Fruit fly (Drosophila melanogaster) whole organism, prepupa: ENCODE data around the gene CG7920.

Experiments
- CG10631 ChIP-seq: fragments of 200-800 bp; sonication (Bioruptor generic); optimal IDR thresholded peaks from 2 replicates; lab custom pipeline; 2016; ENCODE audit warnings: missing biosample characterization, missing genetic modification characterization
- CG11294 ChIP-seq: fragments of 200-800 bp; sonication (Bioruptor generic); IDR thresholded peaks from 2 replicates; pipeline ENCODE4 v1.3.6; 2022; ENCODE audit warnings: missing biosample characterization, missing genetic modification characterization
- CG11762 ChIP-seq: fragments of 200-800 bp; sonication (Bioruptor generic); optimal IDR thresholded peaks from 3 replicates; lab custom pipeline; 2016; ENCODE audit warnings: missing biosample characterization, missing genetic modification characterization; ENCODE audit not compliant: insufficient read depth
- CG15336 ChIP-seq: fragments of 200-800 bp; sonication (Bioruptor generic); IDR thresholded peaks from 2 replicates; pipeline ENCODE4 v1.3.6; 2022; ENCODE audit warnings: missing biosample characterization, missing genetic modification characterization
- CG1621 ChIP-seq: fragments of 200-800 bp; sonication (Bioruptor generic); optimal IDR thresholded peaks from 3 replicates; lab custom pipeline; 2018; ENCODE audit warnings: missing biosample characterization, mild to moderate bottlenecking, missing genetic modification characterization
- CG16779 ChIP-seq: fragments of 200-800 bp; sonication (Bioruptor generic); optimal IDR thresholded peaks from 3 replicates; lab custom pipeline; 2017; ENCODE audit warnings: missing biosample characterization, mild to moderate bottlenecking, missing genetic modification characterization
- CG3032 ChIP-seq: fragments of 200-800 bp; optimal IDR thresholded peaks from 2 replicates; lab custom pipeline; 2019; ENCODE audit warnings: missing biosample characterization, mild to moderate bottlenecking, missing genetic modification characterization, moderate library complexity
- CG31627 ChIP-seq: fragments of 200-800 bp; sonication (Bioruptor generic); optimal IDR thresholded peaks from 3 replicates; lab custom pipeline; 2016; ENCODE audit warnings: missing biosample characterization, missing genetic modification characterization
- CG32006 ChIP-seq: fragments of 200-800 bp; sonication (Bioruptor generic); optimal IDR thresholded peaks from 3 replicates; lab custom pipeline; 2017; ENCODE audit warnings: missing biosample characterization, mild to moderate bottlenecking, missing genetic modification characterization
- CG34406 ChIP-seq: fragments of 200-800 bp; sonication (Bioruptor generic); optimal IDR thresholded peaks from 3 replicates; lab custom pipeline; 2016; ENCODE audit warnings: missing biosample characterization, missing genetic modification characterization
- CG3919 ChIP-seq: fragments of 200-800 bp; sonication (Bioruptor generic); optimal IDR thresholded peaks from 3 replicates; lab custom pipeline; 2016; ENCODE audit warnings: missing biosample characterization, missing genetic modification characterization
- CG4318 ChIP-seq: fragments of 200-800 bp; sonication (Bioruptor generic); optimal IDR thresholded peaks from 3 replicates; lab custom pipeline; 2017; ENCODE audit warnings: missing biosample characterization, mild to moderate bottlenecking, missing genetic modification characterization
- CG6163 ChIP-seq: fragments of 200-800 bp; sonication (Bioruptor generic); IDR thresholded peaks from 3 replicates; pipeline ENCODE4 v1.3.6; 2022; ENCODE audit warnings: missing biosample characterization, missing genetic modification characterization
- CG6276 ChIP-seq: fragments of 200-800 bp; sonication (Bioruptor generic); optimal IDR thresholded peaks from 2 replicates; lab custom pipeline; 2017; ENCODE audit warnings: missing biosample characterization, mild to moderate bottlenecking, missing genetic modification characterization
- CG6792 ChIP-seq: fragments of 200-800 bp; sonication (Bioruptor generic); optimal IDR thresholded peaks from 3 replicates; lab custom pipeline; 2016; ENCODE audit warnings: missing biosample characterization, missing genetic modification characterization
- CG6808 ChIP-seq: fragments of 200-800 bp; sonication (Bioruptor generic); optimal IDR thresholded peaks from 3 replicates; lab custom pipeline; 2017; ENCODE audit warnings: missing biosample characterization, missing genetic modification characterization, mild to moderate bottlenecking, moderate library complexity, missing genetic modification reagents
- CG7368 ChIP-seq: fragments of 200-800 bp; sonication (Bioruptor generic); optimal IDR thresholded peaks from 3 replicates; lab custom pipeline; 2016; ENCODE audit warnings: missing biosample characterization, missing genetic modification characterization
- CG9139 ChIP-seq: fragments of 200-800 bp; sonication (Bioruptor generic); optimal IDR thresholded peaks from 3 replicates; lab custom pipeline; 2017; ENCODE audit warnings: missing biosample characterization, mild to moderate bottlenecking, missing genetic modification characterization
- Eip75B ChIP-seq: fragments of 200-800 bp; sonication (Bioruptor generic); optimal IDR thresholded peaks from 3 replicates; lab custom pipeline; 2016; ENCODE audit warnings: missing biosample characterization, missing genetic modification characterization
- Ets21C ChIP-seq: fragments of 200-800 bp; sonication (Bioruptor generic); optimal IDR thresholded peaks from 3 replicates; lab custom pipeline; 2016; ENCODE audit warnings: missing biosample characterization, missing genetic modification characterization
- Ets96B ChIP-seq: fragments of 200-800 bp; optimal IDR thresholded peaks from 2 replicates; lab custom pipeline; 2019; ENCODE audit warnings: missing biosample characterization, mild to moderate bottlenecking, missing genetic modification characterization, moderate library complexity
- Gug ChIP-seq: fragments of 200-800 bp; sonication (Bioruptor generic); IDR thresholded peaks from 2 replicates; pipeline ENCODE4 v1.3.6; 2022; ENCODE audit warnings: missing biosample characterization, missing genetic modification characterization
- Hr38 ChIP-seq: sonication (Bioruptor generic); optimal IDR thresholded peaks from 2 replicates; lab custom pipeline; 2016; ENCODE audit warnings: missing biosample characterization, missing genetic modification characterization
- Hr39 ChIP-seq: fragments of 200-800 bp; sonication (Bioruptor generic); optimal IDR thresholded peaks from 2 replicates; lab custom pipeline; 2016; ENCODE audit warnings: missing biosample characterization, missing genetic modification characterization
- Hr4 ChIP-seq: fragments of 200-800 bp; sonication (Bioruptor generic); optimal IDR thresholded peaks from 3 replicates; lab custom pipeline; 2016; ENCODE audit warnings: missing biosample characterization, missing genetic modification characterization
- Lpt ChIP-seq: fragments of 200-800 bp; sonication (Bioruptor generic); optimal IDR thresholded peaks from 3 replicates; lab custom pipeline; 2016; ENCODE audit warnings: missing biosample characterization, missing genetic modification characterization
- Met ChIP-seq: fragments of 200-800 bp; sonication (Bioruptor generic); optimal IDR thresholded peaks from 3 replicates; lab custom pipeline; 2016; ENCODE audit warnings: missing biosample characterization, missing genetic modification characterization
- OdsH ChIP-seq: fragments of 200-800 bp; sonication (Bioruptor generic); optimal IDR thresholded peaks from 3 replicates; lab custom pipeline; 2016; ENCODE audit warnings: missing biosample characterization, missing genetic modification characterization
- Smox ChIP-seq: fragments of 200-800 bp; sonication (Bioruptor generic); optimal IDR thresholded peaks from 3 replicates; lab custom pipeline; 2016; ENCODE audit warnings: missing biosample characterization, missing genetic modification characterization
- Sox14 ChIP-seq: fragments of 200-800 bp; sonication (Bioruptor generic); optimal IDR thresholded peaks from 3 replicates; lab custom pipeline; 2016; ENCODE audit warnings: missing biosample characterization, missing genetic modification characterization
- Sox15 ChIP-seq: fragments of 200-800 bp; sonication (Bioruptor generic); optimal IDR thresholded peaks from 3 replicates; lab custom pipeline; 2016; ENCODE audit warnings: missing biosample characterization, missing genetic modification characterization
- achi ChIP-seq: fragments of 200-800 bp; sonication (Bioruptor generic); optimal IDR thresholded peaks from 3 replicates; lab custom pipeline; 2016; ENCODE audit warnings: missing biosample characterization, missing genetic modification characterization
- acj6 ChIP-seq: fragments of 200-800 bp; sonication (Bioruptor generic); optimal IDR thresholded peaks from 3 replicates; lab custom pipeline; 2016; ENCODE audit warnings: missing biosample characterization, missing genetic modification characterization
- cyc ChIP-seq: fragments of 200-800 bp; sonication (Bioruptor generic); optimal IDR thresholded peaks from 3 replicates; lab custom pipeline; 2016; ENCODE audit warnings: missing biosample characterization, missing genetic modification characterization
- dac ChIP-seq: fragments of 200-800 bp; sonication (Bioruptor generic); optimal IDR thresholded peaks from 2 replicates; lab custom pipeline; 2017; ENCODE audit warnings: missing biosample characterization, mild to moderate bottlenecking, missing genetic modification characterization
- dsx ChIP-seq: fragments of 200-800 bp; optimal IDR thresholded peaks from 3 replicates; lab custom pipeline; 2019; ENCODE audit warnings: missing biosample characterization, mild to moderate bottlenecking, missing genetic modification characterization, moderate library complexity; ENCODE audit not compliant: poor library complexity, severe bottlenecking
- eg ChIP-seq: fragments of 200-800 bp; sonication (Bioruptor generic); IDR thresholded peaks from 3 replicates; pipeline ENCODE4 v1.3.6; 2022; ENCODE audit warnings: missing biosample characterization, missing genetic modification characterization
- esn ChIP-seq: fragments of 200-800 bp; sonication (Bioruptor generic); optimal IDR thresholded peaks from 2 replicates; lab custom pipeline; 2016; ENCODE audit warnings: missing biosample characterization, mild to moderate bottlenecking, missing genetic modification characterization, moderate library complexity
- fd59A ChIP-seq: fragments of 200-800 bp; sonication (Bioruptor generic); optimal IDR thresholded peaks from 2 replicates; lab custom pipeline; 2017; ENCODE audit warnings: missing biosample characterization, mild to moderate bottlenecking, missing genetic modification characterization, missing genetic modification reagents
- fd85E ChIP-seq: fragments of 200-800 bp; sonication (Bioruptor generic); optimal IDR thresholded peaks from 3 replicates; lab custom pipeline; 2016; ENCODE audit warnings: missing biosample characterization, missing genetic modification characterization
- fkh ChIP-seq: fragments of 200-800 bp; sonication (Bioruptor generic); optimal IDR thresholded peaks from 3 replicates; lab custom pipeline; 2017; ENCODE audit warnings: missing biosample characterization, mild to moderate bottlenecking, missing genetic modification characterization, moderate library complexity
- net ChIP-seq: fragments of 200-800 bp; sonication (Bioruptor generic); optimal IDR thresholded peaks from 3 replicates; lab custom pipeline; 2016; ENCODE audit warnings: missing biosample characterization, missing genetic modification characterization
- pdm3 ChIP-seq: fragments of 200-800 bp; sonication (Bioruptor generic); optimal IDR thresholded peaks from 3 replicates; lab custom pipeline; 2016; ENCODE audit warnings: missing biosample characterization, missing genetic modification characterization
- salr ChIP-seq, 2 experiments: fragments of 200-800 bp; sonication (Bioruptor generic); optimal IDR thresholded peaks; 3 replicates each; lab custom pipeline; 2016 to 2018; ENCODE audit warnings: missing biosample characterization in 2 of 2, missing genetic modification characterization in 2 of 2, mild to moderate bottlenecking in 1 of 2
- ss ChIP-seq, 2 experiments: fragments of 200-800 bp; sonication (Bioruptor generic); optimal IDR thresholded peaks; 2 replicates in 1 of 2; 3 replicates in 1 of 2; lab custom pipeline; 2017 to 2018; ENCODE audit warnings: mild to moderate bottlenecking in 2 of 2, missing biosample characterization in 2 of 2, missing genetic modification characterization in 2 of 2, moderate library complexity in 1 of 2
- topi ChIP-seq: fragments of 200-800 bp; sonication (Bioruptor generic); optimal IDR thresholded peaks from 3 replicates; lab custom pipeline; 2016; ENCODE audit warnings: missing biosample characterization, missing genetic modification characterization
- vri ChIP-seq: fragments of 200-800 bp; sonication (Bioruptor generic); optimal IDR thresholded peaks from 3 replicates; lab custom pipeline; 2016; ENCODE audit warnings: missing biosample characterization, mild to moderate bottlenecking, missing genetic modification characterization

CG7920 gene

DNA sequence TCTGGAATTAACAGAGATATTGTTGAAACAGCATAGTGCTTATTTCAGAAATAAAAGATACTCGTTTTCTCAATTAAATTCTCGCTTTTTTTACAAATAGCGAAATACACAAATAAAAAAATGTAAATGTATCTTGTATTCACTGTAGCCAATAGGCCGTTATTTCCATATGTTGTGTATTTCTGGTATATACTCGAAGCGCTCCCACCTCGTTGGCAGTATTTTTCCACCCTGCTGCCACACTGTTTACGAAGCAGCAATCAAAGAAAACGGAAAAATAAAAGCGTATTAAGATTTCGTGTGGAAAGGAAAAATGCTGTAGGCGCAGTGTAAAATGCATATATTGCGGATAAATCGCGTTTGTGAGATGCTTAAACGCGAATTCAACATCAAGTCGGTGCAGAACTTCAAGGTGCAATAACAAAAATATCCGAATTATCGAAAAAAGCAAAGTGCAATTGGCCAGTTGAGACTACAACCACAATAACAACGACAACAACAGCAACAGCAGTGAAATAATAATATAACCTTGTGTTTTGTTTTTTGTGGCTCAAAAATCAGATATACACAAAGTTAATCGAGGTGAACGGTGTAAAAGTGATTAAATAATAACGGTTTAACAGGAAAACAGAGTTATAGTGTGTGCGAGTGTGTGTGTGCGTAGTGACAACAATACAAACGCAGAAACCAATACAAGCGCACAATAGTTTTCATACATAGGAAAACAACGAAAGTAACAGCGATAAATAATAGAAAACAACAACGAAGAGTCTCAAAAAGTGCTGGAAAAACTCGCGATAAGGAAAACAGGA, 43.2 kb upstream of the CG7920 start, which contains the start of gene sima (continued):
- peak; percentile 5 for TF ChIP-seq Hr4 (GFP tag; lab: Kevin White, UChicago)
- peak; percentile 31 to 41 for TF ChIP-seq ss (GFP tag; optimal IDR thresholded peaks at IDR 0.05; lab: Kevin White, UChicago)
- peak; percentile 13 for TF ChIP-seq Met
- TF ChIP-seq CG32006 (GFP tag; lab: Kevin White, UChicago), result peak; percentile 9
- TF ChIP-seq Hr39 (GFP tag; lab: Kevin White, UChicago), result peak; percentile 36
- no peak for TF ChIP-seq fd59A
- no peak for TF ChIP-seq fd85E
- peak; percentile 36; the same call in 1 of the 3 replicates for TF ChIP-seq eg
- TF ChIP-seq CG34406 (GFP tag; lab: Kevin White, UChicago), result peak; percentile 3
- no peak for TF ChIP-seq Sox15 (GFP tag; lab: Kevin White, UChicago)
- TF ChIP-seq Ets21C (GFP tag; lab: Kevin White, UChicago), result peak; percentile 5
- peak; percentile 46; the same call in 1 of the 2 replicates for TF ChIP-seq CG15336 (GFP tag; lab: Robert Waterston, UW)
- TF ChIP-seq CG3032 (tag; lab: Kevin White, UChicago), result no peak
- peak; percentile 41 for TF ChIP-seq CG3919 (GFP tag; lab: Kevin White, UChicago)
- no peak for TF ChIP-seq Ets96B
- TF ChIP-seq Lpt, result no peak
- peak; percentile 12 for TF ChIP-seq net (GFP tag; lab: Kevin White, UChicago)
- TF ChIP-seq Sox14, result peak; percentile 6
- peak; percentile 19 for TF ChIP-seq cyc
- TF ChIP-seq esn, result peak; percentile 19
- TF ChIP-seq Smox, result peak; percentile 7
- peak; percentile 28 for TF ChIP-seq CG9139 (GFP tag; lab: Kevin White, UChicago)
- TF ChIP-seq fkh, result peak; percentile 10
- no peak for TF ChIP-seq Hr38
- TF ChIP-seq pdm3 (GFP tag; lab: Kevin White, UChicago), result peak; percentile 42
- peak; percentile 35 for TF ChIP-seq topi (GFP tag; lab: Kevin White, UChicago)
- TF ChIP-seq salr (GFP tag; optimal IDR thresholded peaks at IDR 0.05; lab: Kevin White, UChicago), result no peak
- TF ChIP-seq Gug, result 0 out of 2 replicates have a peak, but pooled peaks have one; percentile 23
- peak; percentile 2 for TF ChIP-seq achi (GFP tag; lab: Kevin White, UChicago)
- TF ChIP-seq CG7368 (GFP tag; lab: Kevin White, UChicago), result peak; percentile 11
- TF ChIP-seq CG11294 (GFP tag; lab: Robert Waterston, UW), result 0 out of 2 replicates have a peak, but pooled peaks have one; percentile 17
- no peak for TF ChIP-seq CG1621 (tag; lab: Kevin White, UChicago)
- peak; percentile 14 for TF ChIP-seq CG6276
- TF ChIP-seq dsx (GFP tag; lab: Kevin White, UChicago), result no peak
- TF ChIP-seq vri (GFP tag; lab: Kevin White, UChicago), result peak; percentile 48
- TF ChIP-seq CG16779 (tag; lab: Kevin White, UChicago), result no peak
- no peak for TF ChIP-seq dac
- peak; percentile 24 for TF ChIP-seq CG31627 (GFP tag; lab: Kevin White, UChicago)
- TF ChIP-seq CG11762, result no peak

DNA sequence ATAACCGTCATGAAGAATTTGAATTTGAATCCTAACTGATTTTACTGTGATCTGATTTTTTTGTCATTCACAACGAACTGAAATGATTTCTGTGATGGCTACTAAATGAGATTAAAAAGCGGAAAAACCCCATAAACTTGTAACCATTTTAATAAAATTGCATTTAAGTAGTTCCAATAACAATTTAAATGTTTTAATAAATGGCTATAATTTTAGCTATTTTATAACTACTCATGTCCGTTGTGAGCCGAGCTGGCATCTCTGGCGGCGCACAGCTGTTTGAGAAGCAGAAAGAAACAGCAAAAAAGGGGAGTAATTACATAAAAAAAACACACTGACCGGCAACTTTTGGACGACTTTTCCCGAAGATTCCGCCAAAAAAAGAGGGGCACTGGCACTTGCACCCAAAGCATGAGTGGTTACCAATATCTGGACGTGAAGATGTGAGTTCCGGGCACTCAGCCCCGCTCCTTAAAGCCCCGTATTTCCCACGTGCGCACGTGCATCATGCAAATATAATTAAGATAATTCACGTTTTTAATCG, 41.6 kb upstream of the CG7920 start, which contains the start of the genes CG7950 and Rpp14a:
TSS of gene CG7950 (plus strand) at position 268 of the 544 bp plus-strand sequence.
TSS of gene Rpp14a (plus strand) at position 268 of the 544 bp plus-strand sequence.
- peak; percentile 85 for TF ChIP-seq CG3919 (GFP tag; lab: Kevin White, UChicago)
- TF ChIP-seq salr (GFP tag; optimal IDR thresholded peaks at IDR 0.05; lab: Kevin White, UChicago), result peak; percentile 66 to 71
- TF ChIP-seq Gug, result peak; percentile 76
- peak; percentile 67 for TF ChIP-seq CG7368 (GFP tag; lab: Kevin White, UChicago)
- TF ChIP-seq CG4318 (GFP tag; lab: Kevin White, UChicago), result no peak
- peak; percentile 92 for TF ChIP-seq pdm3 (GFP tag; lab: Kevin White, UChicago)
- TF ChIP-seq Ets96B, result peak; percentile 79
- peak; percentile 80 for TF ChIP-seq CG34406 (GFP tag; lab: Kevin White, UChicago)
- peak; percentile 63 for TF ChIP-seq Sox15 (GFP tag; lab: Kevin White, UChicago)
- TF ChIP-seq CG10631 (GFP tag; lab: Kevin White, UChicago), result peak; percentile 79
- peak; percentile 86 for TF ChIP-seq Eip75B (GFP tag; lab: Kevin White, UChicago)
- TF ChIP-seq Sox14, result peak; percentile 91
- TF ChIP-seq CG6163 (GFP tag; lab: Robert Waterston, UW), result peak; percentile 91
- peak; percentile 83 for TF ChIP-seq Met
- peak; percentile 87 for TF ChIP-seq acj6 (GFP tag; lab: Kevin White, UChicago)
- TF ChIP-seq dac, result peak; percentile 69
- peak; percentile 49 for TF ChIP-seq CG6808 (GFP tag; lab: Kevin White, UChicago)
- TF ChIP-seq CG6792 (GFP tag; lab: Kevin White, UChicago), result peak; percentile 79
- TF ChIP-seq achi (GFP tag; lab: Kevin White, UChicago), result peak; percentile 86
- TF ChIP-seq fkh, result no peak
- TF ChIP-seq CG6276, result no peak
- TF ChIP-seq OdsH, result peak; percentile 89
- peak; percentile 93 for TF ChIP-seq eg
